Worm (Caenorhabditis elegans) whole organism, midembryonic: ENCODE data around the gene F40F8.11.
"Not testable (repeated sequence)": the region's sequence is repeated elsewhere in the genome, so short reads cannot be mapped to it uniquely, and the experiment has no call there.

Experiments used
- T22C8.4 ChIP-seq: fragments of 200-800 bp; sonication (Bioruptor generic); IDR thresholded peaks from 2 replicates; pipeline ENCODE4 v1.3.6; 2022; ENCODE audit warnings: missing genetic modification characterization, missing compliant biosample characterization
- cog-1 ChIP-seq: sonication (generic microtip); optimal IDR thresholded peaks from 2 replicates; lab custom pipeline; 2016; ENCODE audit warnings: missing genetic modification characterization, missing compliant biosample characterization
- flt-1 ChIP-seq: fragments of 200-800 bp; sonication (Bioruptor generic); IDR thresholded peaks from 2 replicates; pipeline ENCODE4 v1.3.6; 2022; ENCODE audit warnings: missing genetic modification characterization, missing compliant biosample characterization
- klf-2 ChIP-seq: fragments of 200-800 bp; sonication (Bioruptor generic); conservative IDR thresholded peaks from 2 replicates; pipeline ENCODE4 v1.3.6; 2022; ENCODE audit warnings: missing genetic modification reagents, missing genetic modification characterization, missing compliant biosample characterization
- med-1 ChIP-seq: sonication (generic microtip); optimal IDR thresholded peaks from 2 replicates; lab custom pipeline; 2017; ENCODE audit warnings: missing genetic modification characterization, mild to moderate bottlenecking, missing compliant biosample characterization, antibody characterized with exemption, missing genetic modification reagents; ENCODE audit not compliant: insufficient read depth
- ref-1 ChIP-seq: fragments of 200-800 bp; sonication (Bioruptor generic); conservative IDR thresholded peaks from 2 replicates; pipeline ENCODE4 v1.3.6; 2022; ENCODE audit warnings: missing genetic modification reagents, missing genetic modification characterization, missing compliant biosample characterization
- tab-1 ChIP-seq: fragments of 200-800 bp; sonication (Bioruptor generic); IDR thresholded peaks from 2 replicates; pipeline ENCODE4 v1.3.6; 2022; ENCODE audit warnings: missing genetic modification characterization, missing compliant biosample characterization
- ztf-23 ChIP-seq: fragments of 200-800 bp; sonication (Bioruptor generic); IDR thresholded peaks from 2 replicates; pipeline ENCODE4 v1.3.6; 2022; ENCODE audit warnings: missing genetic modification reagents, missing genetic modification characterization, missing compliant biosample characterization
- ztf-29 ChIP-seq: fragments of 200-800 bp; sonication (Bioruptor generic); IDR thresholded peaks from 2 replicates; pipeline ENCODE4 v1.3.6; 2022; ENCODE audit warnings: missing genetic modification reagents, missing genetic modification characterization, missing compliant biosample characterization

F40F8.11 gene

ce11 chrII:11142571-11142970 lies 10.2 kb upstream of the F40F8.11 start, which contains the start of gene arrd-6:
arrd-6 (plus strand) TSS chrII:11142739.
- TF ChIP-seq klf-2 (GFP tag; lab: Robert Waterston, UW) (no peak), ref-1 (GFP tag; lab: Robert Waterston, UW) (no peak), tab-1 (no peak), med-1 (no peak), flt-1 (no peak), cog-1 (tag; lab: Kevin White, UChicago) (no peak)

DNA sequence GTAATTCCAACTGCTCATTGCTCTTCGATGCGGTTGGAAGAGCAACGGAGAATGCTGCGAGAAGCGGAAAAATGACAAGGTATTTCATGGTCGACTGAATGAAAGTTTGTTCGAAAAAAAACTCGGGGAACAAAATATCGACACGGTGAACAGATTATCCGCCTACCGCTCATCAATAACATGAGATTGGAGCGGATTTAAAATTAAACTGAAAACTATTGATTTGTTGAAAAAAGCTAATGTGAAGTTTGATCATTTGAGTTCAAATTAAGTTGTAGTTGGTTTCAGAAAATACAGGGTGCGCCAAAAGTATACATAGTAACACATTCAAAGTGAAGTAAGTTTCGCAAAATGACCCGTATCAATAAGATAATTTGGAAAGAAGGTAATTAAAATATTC lies 7.8 kb upstream of the F40F8.11 start, which contains the start of gene F40F8.4:
Gene F40F8.4 (minus strand): TSS at position 101 of the 400 bp plus-strand sequence.
- TF ChIP-seq flt-1 (no peak), med-1 (no peak)

DNA sequence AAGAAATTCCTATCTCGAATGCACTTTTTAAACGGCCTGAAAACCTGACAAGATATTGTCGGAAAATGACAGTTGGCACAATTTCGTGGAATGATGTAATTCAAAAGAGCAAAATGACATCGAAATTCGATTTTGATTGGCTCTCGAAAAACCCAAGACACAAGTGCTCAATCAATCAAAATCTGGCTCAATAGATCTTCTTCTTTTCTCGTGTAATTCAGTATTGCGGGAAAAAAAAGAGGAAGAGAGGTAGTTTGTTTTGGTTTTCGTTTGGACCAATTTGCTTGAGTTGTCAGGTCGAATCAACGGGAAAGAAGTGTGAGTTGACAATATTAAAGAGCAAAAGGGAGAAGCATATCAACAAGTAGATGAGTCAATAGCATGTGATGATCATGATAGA lies 3.4 kb upstream of the F40F8.11 start:
- TF ChIP-seq flt-1 (no peak), ref-1 (GFP tag; lab: Robert Waterston, UW) (no peak)

DNA sequence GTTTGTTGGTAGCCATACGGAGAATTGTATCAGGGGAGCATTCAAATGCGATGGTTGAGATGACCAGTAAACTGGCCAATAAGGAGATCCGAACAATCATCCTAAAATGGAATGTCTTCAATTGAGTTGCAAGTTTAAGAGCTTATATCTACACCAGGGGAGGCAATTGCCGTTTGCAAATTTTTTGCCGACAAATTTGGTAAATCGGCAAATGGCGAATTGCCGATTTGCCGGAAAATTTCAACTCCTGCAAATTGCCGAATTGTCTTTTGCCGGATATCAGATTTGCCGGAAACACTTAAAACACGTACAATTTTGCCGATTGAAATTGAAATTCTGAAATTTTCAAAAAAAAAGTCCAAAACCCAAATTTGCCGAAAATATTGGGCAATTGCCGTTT lies 2.4 kb upstream of the F40F8.11 start, which contains the start of gene F40F8.5:
Gene F40F8.5 (minus strand): TSS at position 101 of the 400 bp plus-strand sequence.
- TF ChIP-seq T22C8.4 (GFP tag; lab: Robert Waterston, UW) (no peak), ztf-29 (GFP tag; lab: Robert Waterston, UW) (no peak), ztf-23 (GFP tag; lab: Robert Waterston, UW) (no peak), flt-1 (no peak), med-1 (no peak), cog-1 (tag; lab: Kevin White, UChicago) (no peak), klf-2 (GFP tag; lab: Robert Waterston, UW) (no peak), ref-1 (GFP tag; lab: Robert Waterston, UW) (no peak), tab-1 (no peak)

DNA sequence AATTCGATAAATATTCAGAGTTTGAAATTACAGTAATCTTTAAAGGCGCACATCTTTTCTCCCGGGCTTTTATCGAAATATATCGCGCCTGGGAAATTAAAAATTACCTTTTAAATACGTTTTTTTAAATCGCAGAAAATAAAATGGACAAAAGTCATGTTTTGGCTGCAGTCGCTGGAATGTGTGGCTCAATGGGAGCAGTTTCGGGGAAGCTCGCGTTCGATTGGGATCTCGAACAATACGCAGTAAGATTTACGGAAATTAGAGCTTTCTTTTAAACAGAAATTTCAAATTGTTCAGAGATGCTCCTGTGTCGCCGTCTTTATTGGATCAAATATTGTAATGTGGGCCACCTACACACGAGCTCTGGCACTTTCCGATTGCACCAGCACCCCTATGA lies 2.9 kb downstream of the F40F8.11 start, which contains the start of gene F40F8.12:
Gene F40F8.12 (plus strand): TSS at position 301 of the 400 bp plus-strand sequence.
- TF ChIP-seq med-1 (no peak), cog-1 (tag; lab: Kevin White, UChicago) (no peak), ztf-23 (GFP tag; lab: Robert Waterston, UW) (no peak), tab-1 (no peak), flt-1 (no peak)

DNA sequence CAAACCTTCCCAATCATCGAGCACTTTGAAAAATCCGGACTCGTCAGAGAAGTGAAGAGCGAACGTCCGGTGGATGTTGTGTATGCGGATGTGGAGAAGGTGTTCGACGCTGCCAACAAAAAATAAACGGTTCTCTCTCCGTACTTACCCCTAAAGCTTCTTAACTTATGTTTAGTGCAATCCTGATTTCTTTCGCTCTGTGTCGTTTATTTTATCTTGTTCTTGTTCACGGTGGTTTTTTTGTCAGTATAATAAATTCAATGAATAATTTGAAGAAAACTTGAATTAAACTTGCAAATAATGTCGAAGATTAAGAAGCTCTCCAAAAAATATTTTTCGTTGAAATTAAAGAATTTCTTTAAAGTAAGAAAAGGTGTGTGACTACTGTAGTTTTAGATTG lies 3.4 kb downstream of the F40F8.11 start, which contains the start of gene F40F8.3:
Gene F40F8.3 (plus strand): TSS at position 301 of the 400 bp plus-strand sequence.
- TF ChIP-seq flt-1 (no peak), med-1 (no peak), tab-1 (no peak), ztf-23 (GFP tag; lab: Robert Waterston, UW) (no peak)

DNA sequence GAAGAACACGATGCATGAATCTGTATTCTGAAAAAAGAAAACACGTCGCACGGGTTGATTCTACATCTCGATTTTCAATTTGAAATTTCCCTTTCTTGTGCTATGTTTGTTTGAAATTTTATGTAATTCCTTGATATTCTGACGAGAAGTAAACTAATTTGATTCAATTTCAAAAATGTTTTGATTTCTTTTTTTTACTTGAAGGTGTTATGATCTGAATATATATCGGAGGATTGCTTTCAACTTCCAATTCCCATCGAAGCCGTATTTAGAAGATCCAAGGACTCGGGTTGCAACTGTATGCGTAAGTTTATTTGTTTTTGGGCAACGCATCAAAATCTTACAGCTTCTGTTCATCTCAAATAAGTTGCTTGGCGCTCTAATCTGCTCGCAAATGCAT lies 5.0 kb downstream of the F40F8.11 start, which contains the start of gene F40F8.1:
Gene F40F8.1 (plus strand): TSS at position 301 of the 400 bp plus-strand sequence.
- no peak for TF ChIP-seq T22C8.4 (GFP tag; lab: Robert Waterston, UW)
- no peak for TF ChIP-seq med-1
- TF ChIP-seq ref-1 (GFP tag; lab: Robert Waterston, UW), result no peak
- no peak for TF ChIP-seq ztf-23 (GFP tag; lab: Robert Waterston, UW)
- no peak for TF ChIP-seq klf-2 (GFP tag; lab: Robert Waterston, UW)

- peak; percentile 46; the same call in 1 of the 2 replicates for TF ChIP-seq flt-1
- no peak for TF ChIP-seq ztf-23 (GFP tag; lab: Robert Waterston, UW)
- TF ChIP-seq klf-2 (GFP tag; lab: Robert Waterston, UW), result no peak
- no peak for TF ChIP-seq T22C8.4 (GFP tag; lab: Robert Waterston, UW)
Observed at ce11 chrII:11126312-11127000, 5.9 kb downstream of the F40F8.11 start, which contains the start of the genes rps-9 and lsm-1. rps-9 (minus strand) TSS chrII:11126362. lsm-1 (plus strand) TSS chrII:11126950.

ce11 chrII:11125059-11125594 lies 7.3 kb downstream of the F40F8.11 start:
- TF ChIP-seq tab-1, result no peak
- TF ChIP-seq ref-1 (GFP tag; lab: Robert Waterston, UW), result no peak

DNA sequence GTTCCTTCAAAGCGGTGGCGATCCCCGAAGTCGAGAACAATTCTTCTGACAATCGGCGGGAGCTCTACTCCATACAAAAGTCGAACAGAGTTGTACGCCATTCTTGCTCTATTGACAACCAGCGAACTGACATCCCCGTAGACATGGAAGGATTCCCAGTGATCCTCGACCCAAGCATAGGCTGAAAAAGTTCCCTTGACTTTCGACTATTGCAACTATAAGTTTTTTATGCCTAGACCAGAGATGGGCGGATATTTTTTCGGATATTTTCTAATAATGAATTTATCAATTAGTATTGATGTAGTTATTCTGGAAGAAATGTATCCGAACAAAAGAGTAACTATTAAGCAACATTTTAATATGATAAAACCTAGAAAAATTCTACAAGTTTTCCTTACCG lies 10.6 kb downstream of the F40F8.11 start, which contains the start of gene W10C6.2:
Gene W10C6.2 (minus strand): TSS at position 101 of the 400 bp plus-strand sequence.
- TF ChIP-seq ztf-29 (GFP tag; lab: Robert Waterston, UW); ref-1 (GFP tag; lab: Robert Waterston, UW); tab-1: not testable (repeated sequence)

DNA sequence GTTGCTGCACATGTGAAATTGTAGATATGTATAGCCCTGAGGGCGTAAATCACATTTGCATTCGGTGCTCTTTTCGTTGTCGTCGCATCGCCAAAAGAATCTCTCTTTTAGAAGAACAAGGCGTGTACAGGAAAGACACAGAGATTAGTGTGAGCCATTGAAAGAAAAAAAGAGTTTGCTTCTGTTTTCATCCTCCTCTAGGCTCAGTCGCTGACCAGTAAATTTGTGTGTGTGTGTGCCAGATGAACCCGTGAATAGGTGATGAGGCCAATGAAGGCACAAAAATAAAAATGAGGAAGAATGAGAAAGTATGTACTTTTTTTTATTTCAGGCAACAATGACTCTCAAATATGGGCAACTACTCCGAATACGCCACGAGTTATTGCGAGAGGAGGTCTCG lies 20.0 kb downstream of the F40F8.11 start, which contains the start of gene mat-2:
Gene mat-2 (plus strand): TSS at position 301 of the 400 bp plus-strand sequence.
- TF ChIP-seq ztf-29 (GFP tag; lab: Robert Waterston, UW) (no peak), cog-1 (tag; lab: Kevin White, UChicago) (no peak), med-1 (no peak), flt-1 (no peak)
